Fruit fly (Drosophila melanogaster): ENCODE measurements around the gene Pus10.

Pus10 gene

DNA sequence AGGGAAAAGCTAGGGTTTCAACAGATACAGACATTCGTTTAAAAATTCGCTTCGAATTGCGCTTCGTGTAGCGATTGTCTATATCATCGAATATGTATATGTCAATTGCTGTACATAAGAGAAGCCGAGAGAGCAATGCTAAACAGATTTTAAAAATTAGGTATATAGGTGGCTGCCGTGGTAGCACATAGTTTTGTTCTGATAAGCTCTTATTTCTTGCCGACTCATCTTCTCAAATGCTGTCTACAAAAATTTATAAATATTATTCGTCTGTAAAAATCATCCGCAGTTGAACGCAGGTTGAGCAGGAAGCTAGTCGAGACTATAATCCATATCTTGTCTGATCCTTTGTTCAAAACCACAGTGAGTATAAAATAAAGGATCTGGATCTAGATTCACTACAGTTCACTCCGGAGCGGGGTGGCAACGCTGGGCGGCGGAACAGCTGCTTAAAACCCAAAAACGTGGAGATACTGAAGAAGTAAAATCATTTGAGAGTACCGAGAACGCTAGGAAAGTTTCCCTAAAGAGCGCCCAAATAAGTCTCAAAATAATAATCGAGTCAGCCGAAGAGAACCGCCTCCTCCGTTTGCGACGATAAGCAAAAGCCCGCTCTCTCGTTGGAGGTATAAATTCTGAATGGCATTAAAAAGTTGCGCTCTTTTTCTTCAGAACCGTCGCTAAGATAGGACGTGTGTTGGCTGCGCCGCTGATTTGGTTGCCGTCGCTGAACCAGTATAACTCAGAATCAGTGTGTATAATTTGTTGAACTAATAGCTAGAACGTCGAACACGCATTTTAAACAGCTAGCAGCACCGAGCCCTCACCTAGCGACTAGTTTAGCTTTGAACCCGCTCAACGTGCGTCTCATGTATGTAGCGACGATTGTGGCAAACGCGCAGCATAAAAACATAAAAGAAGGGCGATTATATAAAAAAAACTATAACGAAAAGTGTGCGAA, 47.3 kb downstream of the Pus10 start (continued):
- TF ChIP-seq stwl (tag; optimal IDR thresholded peaks at IDR 0.05): peak; percentile 46
- peak; percentile 80 for TF ChIP-seq dm (GFP tag; optimal IDR thresholded peaks at IDR 0.05)
- no peak for TF ChIP-seq CG14667 (GFP tag; IDR thresholded peaks at IDR 0.05)
- TF ChIP-seq CG18262 (tag; optimal IDR thresholded peaks at IDR 0.05): peak; percentile 16
- 0 out of 3 replicates have a peak, but pooled peaks have one; percentile 23 for TF ChIP-seq HLH4C (GFP tag; IDR thresholded peaks at IDR 0.05; ENCODE audit: partially characterized antibody)
- TF ChIP-seq cato (GFP tag; optimal IDR thresholded peaks at IDR 0.05; ENCODE audit: borderline replicate concordance): no peak
- TF ChIP-seq amos (GFP tag; IDR thresholded peaks at IDR 0.05; ENCODE audit: partially characterized antibody): peak; percentile 17; the same call in 1 of the 2 replicates
- peak; percentile 53 for TF ChIP-seq lbe (GFP tag; optimal IDR thresholded peaks at IDR 0.05)
- TF ChIP-seq CG8281 (tag; optimal IDR thresholded peaks at IDR 0.05): no peak
- TF ChIP-seq Sry-β (GFP tag; optimal IDR thresholded peaks at IDR 0.05): peak; percentile 55
- no peak for TF ChIP-seq Hr39 (optimal IDR thresholded peaks at IDR 0.05)
- TF ChIP-seq H15 (GFP tag; IDR thresholded peaks at IDR 0.05): no peak
- TF ChIP-seq Dbx (GFP tag; IDR thresholded peaks at IDR 0.05): peak; percentile 65; the same call in 2 of the 3 replicates
- TF ChIP-seq CG6654 (GFP tag; optimal IDR thresholded peaks at IDR 0.05): no peak
- TF ChIP-seq MTF-1 (GFP tag; optimal IDR thresholded peaks at IDR 0.05; ENCODE audit: borderline replicate concordance): peak; percentile 14
- TF ChIP-seq CG31365 (tag; optimal IDR thresholded peaks at IDR 0.05): peak; percentile 36
- peak; percentile 24 for TF ChIP-seq her (GFP tag; optimal IDR thresholded peaks at IDR 0.05)
- TF ChIP-seq CG42726 (GFP tag; IDR thresholded peaks at IDR 0.05; ENCODE audit: partially characterized antibody): peak; percentile 49; the same call in 1 of the 2 replicates
- TF ChIP-seq CG1792 (GFP tag; optimal IDR thresholded peaks at IDR 0.05): no peak
- TF ChIP-seq Adf1 (GFP tag; IDR thresholded peaks at IDR 0.05): peak; percentile 52; the same call in 1 of the 2 replicates
- peak; percentile 24 for TF ChIP-seq Ets97D (GFP tag; optimal IDR thresholded peaks at IDR 0.05)
- no peak for TF ChIP-seq Usf (GFP tag; optimal IDR thresholded peaks at IDR 0.05)
- peak; percentile 24; the same call in 1 of the 3 replicates for TF ChIP-seq CG6175 (GFP tag; IDR thresholded peaks at IDR 0.05)
- TF ChIP-seq Neu2 (GFP tag; optimal IDR thresholded peaks at IDR 0.05; ENCODE audit: borderline replicate concordance): no peak
- TF ChIP-seq CG11504 (tag; optimal IDR thresholded peaks at IDR 0.05): no peak
- no peak for TF ChIP-seq Dip3 (GFP tag; optimal IDR thresholded peaks at IDR 0.05)
- TF ChIP-seq NC2α (GFP tag; optimal IDR thresholded peaks at IDR 0.05): no peak
- TF ChIP-seq BEAF-32 (GFP tag; optimal IDR thresholded peaks at IDR 0.05): peak; percentile 17
- TF ChIP-seq z (GFP tag; IDR thresholded peaks at IDR 0.05): peak; percentile 77
- peak; percentile 99 for TF ChIP-seq CG15514 (GFP tag; optimal IDR thresholded peaks at IDR 0.05)
- TF ChIP-seq wor (GFP tag; IDR thresholded peaks at IDR 0.05): no peak
- TF ChIP-seq nerfin-1 (tag; optimal IDR thresholded peaks at IDR 0.05): peak; percentile 2
- TF ChIP-seq ken (GFP tag; IDR thresholded peaks at IDR 0.05): no peak; the same call in 2 of the 3 replicates
- no peak for TF ChIP-seq bab2 (GFP tag; optimal IDR thresholded peaks at IDR 0.05)
- peak; percentile 70 for TF ChIP-seq CG34224 (GFP tag; IDR thresholded peaks at IDR 0.05; ENCODE audit: partially characterized antibody)
- no peak for TF ChIP-seq Ssrp (tag; optimal IDR thresholded peaks at IDR 0.05)
- TF ChIP-seq unpg (GFP tag; optimal IDR thresholded peaks at IDR 0.05): peak; percentile 22
- TF ChIP-seq CG16815 (GFP tag; optimal IDR thresholded peaks at IDR 0.05): no peak
- TF ChIP-seq CG7987 (GFP tag; optimal IDR thresholded peaks at IDR 0.05): peak; percentile 56
- TF ChIP-seq Hand (GFP tag; optimal IDR thresholded peaks at IDR 0.05): peak; percentile 60
- peak; percentile 38 for TF ChIP-seq CG3281 (GFP tag; optimal IDR thresholded peaks at IDR 0.05)
- peak; percentile 45; the same call in 1 of the 3 replicates for TF ChIP-seq otp (GFP tag; IDR thresholded peaks at IDR 0.05)
- peak; percentile 58 for TF ChIP-seq rib (GFP tag; IDR thresholded peaks at IDR 0.05)
- no peak for TF ChIP-seq ase (GFP tag; IDR thresholded peaks at IDR 0.05)
- TF ChIP-seq sna (GFP tag; IDR thresholded peaks at IDR 0.05; ENCODE audit: partially characterized antibody): peak; percentile 54
- peak; percentile 64 for TF ChIP-seq CG13296 (GFP tag; optimal IDR thresholded peaks at IDR 0.05)
- TF ChIP-seq CG8924 (tag; optimal IDR thresholded peaks at IDR 0.05): peak; percentile 43

All from whole organism, embryonic.